Fruit fly (Drosophila melanogaster) whole organism, prepupa: Measurements from ENCODE around the gene wapl.
A peak's percentile ranks its signal among the peaks of the same experiment; 100 is the strongest.

ENCODE experiments used
- CG10631 ChIP-seq: fragments of 200-800 bp; sonication (Bioruptor generic); optimal IDR thresholded peaks from 2 replicates; lab custom pipeline; 2016; ENCODE audit warnings: missing biosample characterization, missing genetic modification characterization
- CG11762 ChIP-seq: fragments of 200-800 bp; sonication (Bioruptor generic); optimal IDR thresholded peaks from 3 replicates; lab custom pipeline; 2016; ENCODE audit warnings: missing biosample characterization, missing genetic modification characterization; ENCODE audit not compliant: insufficient read depth
- CG1621 ChIP-seq: fragments of 200-800 bp; sonication (Bioruptor generic); optimal IDR thresholded peaks from 3 replicates; lab custom pipeline; 2018; ENCODE audit warnings: missing biosample characterization, mild to moderate bottlenecking, missing genetic modification characterization
- CG31627 ChIP-seq: fragments of 200-800 bp; sonication (Bioruptor generic); optimal IDR thresholded peaks from 3 replicates; lab custom pipeline; 2016; ENCODE audit warnings: missing biosample characterization, missing genetic modification characterization
- CG34406 ChIP-seq: fragments of 200-800 bp; sonication (Bioruptor generic); optimal IDR thresholded peaks from 3 replicates; lab custom pipeline; 2016; ENCODE audit warnings: missing biosample characterization, missing genetic modification characterization
- CG4318 ChIP-seq: fragments of 200-800 bp; sonication (Bioruptor generic); optimal IDR thresholded peaks from 3 replicates; lab custom pipeline; 2017; ENCODE audit warnings: missing biosample characterization, mild to moderate bottlenecking, missing genetic modification characterization
- CG6276 ChIP-seq: fragments of 200-800 bp; sonication (Bioruptor generic); optimal IDR thresholded peaks from 2 replicates; lab custom pipeline; 2017; ENCODE audit warnings: missing biosample characterization, mild to moderate bottlenecking, missing genetic modification characterization
- CG6792 ChIP-seq: fragments of 200-800 bp; sonication (Bioruptor generic); optimal IDR thresholded peaks from 3 replicates; lab custom pipeline; 2016; ENCODE audit warnings: missing biosample characterization, missing genetic modification characterization
- CG8319 ChIP-seq: fragments of 200-800 bp; sonication (Bioruptor generic); optimal IDR thresholded peaks from 3 replicates; lab custom pipeline; 2016; ENCODE audit warnings: missing biosample characterization, missing genetic modification characterization
- Eip75B ChIP-seq: fragments of 200-800 bp; sonication (Bioruptor generic); optimal IDR thresholded peaks from 3 replicates; lab custom pipeline; 2016; ENCODE audit warnings: missing biosample characterization, missing genetic modification characterization
- Gug ChIP-seq: fragments of 200-800 bp; sonication (Bioruptor generic); IDR thresholded peaks from 2 replicates; pipeline ENCODE4 v1.3.6; 2022; ENCODE audit warnings: missing biosample characterization, missing genetic modification characterization
- Met ChIP-seq: fragments of 200-800 bp; sonication (Bioruptor generic); optimal IDR thresholded peaks from 3 replicates; lab custom pipeline; 2016; ENCODE audit warnings: missing biosample characterization, missing genetic modification characterization
- Sox14 ChIP-seq: fragments of 200-800 bp; sonication (Bioruptor generic); optimal IDR thresholded peaks from 3 replicates; lab custom pipeline; 2016; ENCODE audit warnings: missing biosample characterization, missing genetic modification characterization
- dac ChIP-seq: fragments of 200-800 bp; sonication (Bioruptor generic); optimal IDR thresholded peaks from 2 replicates; lab custom pipeline; 2017; ENCODE audit warnings: missing biosample characterization, mild to moderate bottlenecking, missing genetic modification characterization
- eg ChIP-seq: fragments of 200-800 bp; sonication (Bioruptor generic); IDR thresholded peaks from 3 replicates; pipeline ENCODE4 v1.3.6; 2022; ENCODE audit warnings: missing biosample characterization, missing genetic modification characterization
- fd59A ChIP-seq: fragments of 200-800 bp; sonication (Bioruptor generic); optimal IDR thresholded peaks from 2 replicates; lab custom pipeline; 2017; ENCODE audit warnings: missing biosample characterization, mild to moderate bottlenecking, missing genetic modification characterization, missing genetic modification reagents
- fd85E ChIP-seq: fragments of 200-800 bp; sonication (Bioruptor generic); optimal IDR thresholded peaks from 3 replicates; lab custom pipeline; 2016; ENCODE audit warnings: missing biosample characterization, missing genetic modification characterization
- fkh ChIP-seq: fragments of 200-800 bp; sonication (Bioruptor generic); optimal IDR thresholded peaks from 3 replicates; lab custom pipeline; 2017; ENCODE audit warnings: missing biosample characterization, mild to moderate bottlenecking, missing genetic modification characterization, moderate library complexity
- net ChIP-seq: fragments of 200-800 bp; sonication (Bioruptor generic); optimal IDR thresholded peaks from 3 replicates; lab custom pipeline; 2016; ENCODE audit warnings: missing biosample characterization, missing genetic modification characterization

Gene wapl

DNA sequence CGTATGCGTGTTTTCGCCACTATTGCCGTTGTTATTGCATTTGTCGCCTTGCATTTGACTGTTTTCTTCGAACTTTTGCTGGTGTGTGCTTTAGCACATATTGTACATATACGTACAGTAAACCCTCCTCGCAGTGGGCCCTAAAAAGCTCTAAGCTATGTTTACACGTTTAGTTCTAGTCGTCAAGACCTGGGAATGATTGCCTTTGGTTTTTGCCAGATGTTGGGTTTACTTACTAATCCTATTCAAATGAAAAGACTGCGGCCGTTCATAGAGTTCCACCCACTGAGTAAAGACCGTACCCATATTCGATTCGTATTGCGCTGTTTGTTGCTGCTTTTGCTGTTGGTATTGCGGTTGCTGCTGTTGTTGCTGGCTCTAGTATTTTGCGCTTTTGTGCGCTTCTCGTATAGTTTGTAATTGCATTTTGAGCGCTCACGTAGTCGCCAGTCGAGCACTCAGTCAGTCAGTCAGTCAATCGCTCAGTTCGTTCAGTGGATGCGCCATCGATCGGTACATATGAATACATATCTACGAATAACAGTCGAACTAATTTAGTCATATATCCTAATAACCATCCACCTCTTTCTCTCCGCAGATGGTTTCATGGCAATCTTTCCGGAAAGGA is 50.9 kb downstream of the wapl start (continued):
- TF ChIP-seq eg (GFP tag; lab: Robert Waterston, UW) (peak; percentile 90), Eip75B (GFP tag; lab: Kevin White, UChicago) (no peak), fd59A (GFP tag; lab: Kevin White, UChicago) (no peak), dac (GFP tag; lab: Kevin White, UChicago) (peak; percentile 82), CG11762 (GFP tag; lab: Kevin White, UChicago) (no peak), CG6792 (no peak), CG10631 (GFP tag; lab: Kevin White, UChicago) (peak; percentile 10), CG4318 (peak; percentile 70)

DNA sequence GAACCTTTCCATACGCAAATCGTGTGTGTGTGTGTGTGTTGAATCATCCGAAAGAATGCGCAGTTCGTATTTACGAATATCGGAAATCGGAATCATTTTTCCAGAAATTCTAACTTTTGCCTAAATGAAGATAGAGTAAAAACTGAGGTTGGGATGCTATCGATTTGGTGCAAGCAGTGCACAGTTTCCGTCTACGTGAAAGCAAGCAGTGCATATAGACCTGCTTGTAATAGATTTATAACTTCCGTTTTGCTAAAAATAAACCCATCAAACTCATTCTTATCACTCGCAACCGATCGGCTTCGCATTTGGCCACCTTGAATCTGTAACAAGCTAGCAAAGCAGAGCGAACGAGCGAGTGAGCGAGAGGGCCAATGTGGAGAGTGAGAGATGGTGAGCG is 52.4 kb downstream of the wapl start:
- no peak for TF ChIP-seq CG8319 (GFP tag; lab: Kevin White, UChicago)

DNA sequence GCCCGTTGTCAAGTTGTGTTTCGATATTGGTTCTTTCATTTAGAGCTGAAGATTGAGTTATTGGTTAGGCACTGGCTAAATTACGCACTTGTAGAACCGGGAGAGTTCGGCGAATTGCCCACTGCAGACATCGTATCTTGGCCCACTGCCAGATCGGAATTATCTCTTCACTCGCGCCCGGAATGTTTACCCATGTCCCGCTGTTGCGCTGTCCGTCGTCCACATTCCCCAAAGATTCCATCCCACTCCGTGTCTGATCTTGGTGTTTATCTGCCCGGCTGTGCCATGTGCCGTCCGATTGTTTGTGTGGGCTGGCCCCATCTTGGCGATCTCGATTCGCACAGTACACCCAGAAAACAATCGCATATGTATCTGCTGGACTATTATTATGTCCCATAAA is 54.4 kb downstream of the wapl start:
- TF ChIP-seq CG10631 (GFP tag; lab: Kevin White, UChicago) (no peak), CG34406 (no peak), CG6792 (no peak), CG1621 (tag; lab: Kevin White, UChicago) (no peak), CG31627 (GFP tag; lab: Kevin White, UChicago) (no peak), Met (GFP tag; lab: Kevin White, UChicago) (no peak), net (no peak), Sox14 (GFP tag; lab: Kevin White, UChicago) (no peak), Gug (GFP tag; lab: Robert Waterston, UW) (no peak), fd85E (GFP tag; lab: Kevin White, UChicago) (no peak)

DNA sequence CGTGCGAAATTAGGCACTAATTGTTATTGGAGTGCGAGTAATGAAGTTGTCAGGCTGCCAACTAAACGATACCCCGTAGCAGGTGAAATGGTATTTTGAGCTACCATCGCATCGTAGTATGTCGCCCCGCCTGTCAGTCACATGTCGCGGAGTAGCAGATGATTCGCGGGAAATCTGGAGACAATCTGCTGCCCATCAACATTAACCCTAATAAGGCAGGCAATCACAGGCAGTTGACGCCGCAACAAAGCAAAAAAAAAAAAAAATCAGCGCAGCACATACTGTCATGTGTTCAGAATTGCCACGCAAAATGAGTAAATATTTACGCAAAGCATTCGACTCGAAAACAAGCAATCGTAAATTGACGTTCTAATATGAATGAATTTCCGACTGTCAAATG is 54.9 kb downstream of the wapl start:
- TF ChIP-seq fkh (peak; percentile 51), CG6276 (GFP tag; lab: Kevin White, UChicago) (no peak), eg (GFP tag; lab: Robert Waterston, UW) (no peak)
